Fruit fly (Drosophila melanogaster): ENCODE results near the gene CG42724.

DNA sequence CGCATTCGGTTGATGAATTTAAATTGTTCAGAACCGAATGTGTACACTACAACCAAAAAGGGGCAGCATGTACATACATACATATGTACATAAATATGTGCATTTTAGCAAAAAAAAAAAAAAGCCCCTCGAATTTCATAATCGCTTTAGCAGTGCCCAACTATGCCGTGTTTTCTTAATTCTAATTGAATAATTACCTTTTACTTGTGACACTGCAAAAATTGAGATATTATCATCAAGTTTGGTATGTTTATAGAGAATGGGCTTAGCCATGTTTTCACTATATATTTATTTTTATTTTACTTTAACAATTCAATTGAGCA lies 33.4 kb upstream of the CG42724 start:
- TF ChIP-seq slbo (GFP tag; IDR thresholded peaks at IDR 0.05) (0 out of 2 replicates have a peak, but pooled peaks have one; percentile 35), CG17568 (GFP tag; optimal IDR thresholded peaks at IDR 0.05) (no peak), CG10565 (GFP tag; optimal IDR thresholded peaks at IDR 0.05) (no peak), CG12219 (GFP tag; optimal IDR thresholded peaks at IDR 0.05) (no peak), Atf-2 (GFP tag; optimal IDR thresholded peaks at IDR 0.05) (no peak), CG8478 (optimal IDR thresholded peaks at IDR 0.05) (no peak)
